Fruit fly (Drosophila melanogaster): ENCODE results near the gene CG16800.

Gene CG16800

DNA sequence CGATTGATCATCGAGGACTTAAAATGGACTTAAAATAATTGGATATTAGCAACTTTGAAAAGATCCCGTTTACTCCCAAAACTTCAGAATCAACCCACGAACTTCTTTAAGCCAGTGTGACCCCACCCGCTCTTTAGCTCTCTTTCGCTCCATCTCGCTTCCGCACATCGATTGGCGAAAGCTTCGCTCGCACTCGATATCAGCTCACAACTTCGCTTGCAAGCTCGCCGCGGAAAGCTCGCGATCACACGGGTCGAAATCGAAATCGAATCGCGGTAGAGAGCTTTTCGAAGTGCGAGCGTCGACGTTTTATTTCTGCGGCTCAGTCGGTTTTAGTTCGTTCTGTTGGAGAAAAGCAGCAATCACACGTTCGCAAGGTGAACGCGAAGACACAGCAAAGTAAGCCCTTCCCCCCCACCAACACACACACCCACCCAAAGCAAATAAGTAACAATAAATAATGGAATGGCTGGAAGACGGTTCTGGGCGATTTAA lies 7.7 kb downstream of the CG16800 start, which contains the start of gene Vha68-2 (continued):
- TF ChIP-seq HLH4C (GFP tag; IDR thresholded peaks at IDR 0.05; ENCODE audit: partially characterized antibody) (peak; percentile 49), CG4707 (GFP tag; optimal IDR thresholded peaks at IDR 0.05) (peak; percentile 73), CG12942 (GFP tag; optimal IDR thresholded peaks at IDR 0.05) (no peak), CG11504 (tag; optimal IDR thresholded peaks at IDR 0.05) (peak; percentile 53), CG1602 (GFP tag; optimal IDR thresholded peaks at IDR 0.05) (peak; percentile 18), dmrt99B (tag; optimal IDR thresholded peaks at IDR 0.05) (peak; percentile 14), Ets65A (GFP tag) (no peak), H2.0 (GFP tag; IDR thresholded peaks at IDR 0.05) (peak; percentile 56), CG32772 (GFP tag; IDR thresholded peaks at IDR 0.05) (no peak), bab2 (GFP tag; optimal IDR thresholded peaks at IDR 0.05) (peak; percentile 57), CG10267 (tag; optimal IDR thresholded peaks at IDR 0.05) (no peak), sens-2 (GFP tag; IDR thresholded peaks at IDR 0.05) (no peak), esg (GFP tag; conservative IDR thresholded peaks at IDR 0.05) (no peak), wor (GFP tag; IDR thresholded peaks at IDR 0.05) (no peak), CG7556 (GFP tag; optimal IDR thresholded peaks at IDR 0.05) (no peak), Dip2 (GFP tag; IDR thresholded peaks at IDR 0.05) (no peak), ara (GFP tag; IDR thresholded peaks at IDR 0.05) (no peak), dmrt11E (tag; optimal IDR thresholded peaks at IDR 0.05) (no peak), CG14667 (GFP tag; IDR thresholded peaks at IDR 0.05) (no peak), Deaf1 (tag; optimal IDR thresholded peaks at IDR 0.05) (peak; percentile 67), sob (GFP tag; IDR thresholded peaks at IDR 0.05) (peak; percentile 83), CG3995 (GFP tag; optimal IDR thresholded peaks at IDR 0.05) (no peak), CG8089 (GFP tag; optimal IDR thresholded peaks at IDR 0.05) (peak; percentile 58), C15 (GFP tag; IDR thresholded peaks at IDR 0.05) (no peak), CG1792 (GFP tag; optimal IDR thresholded peaks at IDR 0.05) (no peak), stc (GFP tag; IDR thresholded peaks at IDR 0.05) (0 out of 2 replicates have a peak, but pooled peaks have one; percentile 22), sd (tag; optimal IDR thresholded peaks at IDR 0.05) (no peak), ab (GFP tag; optimal IDR thresholded peaks at IDR 0.05) (no peak), wek (GFP tag; optimal IDR thresholded peaks at IDR 0.05) (peak; percentile 63), hth (optimal IDR thresholded peaks at IDR 0.05) (no peak), toy (GFP tag; IDR thresholded peaks at IDR 0.05) (no peak), CG10274 (GFP tag; optimal IDR thresholded peaks at IDR 0.05) (no peak), HLH54F (GFP tag; optimal IDR thresholded peaks at IDR 0.05) (peak; percentile 3), pum (GFP tag; optimal IDR thresholded peaks at IDR 0.05) (peak; percentile 45), CG12391 (tag; optimal IDR thresholded peaks at IDR 0.05) (peak; percentile 67), Neu2 (GFP tag; optimal IDR thresholded peaks at IDR 0.05; ENCODE audit: borderline replicate concordance) (no peak), br (optimal IDR thresholded peaks at IDR 0.05) (no peak), Gsc (GFP tag; IDR thresholded peaks at IDR 0.05) (no peak), Mrtf (GFP tag; IDR thresholded peaks at IDR 0.05) (0 out of 3 replicates have a peak, but pooled peaks have one; percentile 20), fd3F (GFP tag; optimal IDR thresholded peaks at IDR 0.05) (peak; percentile 47), HHEX (GFP tag; optimal IDR thresholded peaks at IDR 0.05) (no peak), gsb-n (tag; optimal IDR thresholded peaks at IDR 0.05) (no peak), CG4820 (GFP tag; optimal IDR thresholded peaks at IDR 0.05) (no peak), B-H2 (GFP tag; optimal IDR thresholded peaks at IDR 0.05) (peak; percentile 92), CG10147 (GFP tag; optimal IDR thresholded peaks at IDR 0.05) (no peak), scrt (GFP tag; optimal IDR thresholded peaks at IDR 0.05) (peak; percentile 29), CG9876 (GFP tag; optimal IDR thresholded peaks at IDR 0.05) (peak; percentile 28), CG32532 (GFP tag; IDR thresholded peaks at IDR 0.05) (no peak; the same call in 1 of the 2 replicates), Adf1 (GFP tag; IDR thresholded peaks at IDR 0.05) (peak; percentile 60), cas (GFP tag; IDR thresholded peaks at IDR 0.05) (no peak), CG9817 (tag; optimal IDR thresholded peaks at IDR 0.05) (peak; percentile 72), ato (GFP tag; IDR thresholded peaks at IDR 0.05; ENCODE audit: partially characterized antibody) (peak; percentile 35; the same call in 1 of the 2 replicates)
